Worm (Caenorhabditis elegans) whole organism, dauer: Measurements from ENCODE around the gene F26G1.2.

Source experiments
- unc-62 ChIP-seq: sonication (generic microtip); optimal IDR thresholded peaks from 2 replicates; lab custom pipeline; 2017; ENCODE audit warnings: missing biosample characterization, missing genetic modification reagents, missing genetic modification characterization

The F26G1.2 gene

ce11 chrII:4775802-4776201, 12.9 kb downstream of the F26G1.2 start:
- TF ChIP-seq unc-62 (GFP tag; lab: Kevin White, UChicago): no peak

ce11 chrII:4776933-4777332, 14.1 kb downstream of the F26G1.2 start, which contains the start of gene F26G1.11:
Gene F26G1.11 (plus strand): TSS chrII:4777137.
- no peak for TF ChIP-seq unc-62 (GFP tag; lab: Kevin White, UChicago)

- TF ChIP-seq unc-62 (GFP tag; lab: Kevin White, UChicago): no peak
Observed at ce11 chrII:4779753-4780152, 16.9 kb downstream of the F26G1.2 start.

ce11 chrII:4784436-4784835, 21.6 kb downstream of the F26G1.2 start, which contains the start of gene nep-12:
Gene nep-12 (minus strand): TSS chrII:4784536.
- TF ChIP-seq unc-62 (GFP tag; lab: Kevin White, UChicago): no peak

- TF ChIP-seq unc-62 (GFP tag; lab: Kevin White, UChicago): no peak
Observed at ce11 chrII:4786181-4786580, 23.3 kb downstream of the F26G1.2 start, which contains the start of gene msp-3. Gene msp-3 (minus strand): TSS chrII:4786281.

- TF ChIP-seq unc-62 (GFP tag; lab: Kevin White, UChicago): no peak
Observed at ce11 chrII:4789835-4790343, 27.0 kb downstream of the F26G1.2 start, which contains the start of gene F26G1.15. Gene F26G1.15 (plus strand): TSS chrII:4790293.

ce11 chrII:4790687-4791086, 27.8 kb downstream of the F26G1.2 start:
- no peak for TF ChIP-seq unc-62 (GFP tag; lab: Kevin White, UChicago)

- TF ChIP-seq unc-62 (GFP tag; lab: Kevin White, UChicago): no peak
Observed at ce11 chrII:4791272-4791671, 28.4 kb downstream of the F26G1.2 start, which contains the start of gene F26G1.1. Gene F26G1.1 (plus strand): TSS chrII:4791618.

ce11 chrII:4793320-4793719, 30.4 kb downstream of the F26G1.2 start:
- no peak for TF ChIP-seq unc-62 (GFP tag; lab: Kevin White, UChicago)

- TF ChIP-seq unc-62 (GFP tag; lab: Kevin White, UChicago): no peak
Observed at ce11 chrII:4795461-4795860, 32.6 kb downstream of the F26G1.2 start, which contains the start of gene C33F10.4. Gene C33F10.4 (plus strand): TSS chrII:4795761.

ce11 chrII:4797071-4797470, 34.2 kb downstream of the F26G1.2 start, which contains the start of gene C33F10.14:
Gene C33F10.14 (plus strand): TSS chrII:4797371.
- no peak for TF ChIP-seq unc-62 (GFP tag; lab: Kevin White, UChicago)

ce11 chrII:4800524-4800923, 37.6 kb downstream of the F26G1.2 start:
- TF ChIP-seq unc-62 (GFP tag; lab: Kevin White, UChicago): no peak

ce11 chrII:4802917-4803316, 40.0 kb downstream of the F26G1.2 start:
- TF ChIP-seq unc-62 (GFP tag; lab: Kevin White, UChicago): no peak

- no peak for TF ChIP-seq unc-62 (GFP tag; lab: Kevin White, UChicago)
Observed at ce11 chrII:4805799-4806198, 42.9 kb downstream of the F26G1.2 start.

- no peak for TF ChIP-seq unc-62 (GFP tag; lab: Kevin White, UChicago)
Observed at ce11 chrII:4806261-4806660, 43.4 kb downstream of the F26G1.2 start.

ce11 chrII:4806726-4807125, 43.8 kb downstream of the F26G1.2 start:
- no peak for TF ChIP-seq unc-62 (GFP tag; lab: Kevin White, UChicago)

ce11 chrII:4811986-4812385, 49.1 kb downstream of the F26G1.2 start, which contains the start of gene rig-6:
Gene rig-6 (minus strand): TSS chrII:4812086.
- no peak for TF ChIP-seq unc-62 (GFP tag; lab: Kevin White, UChicago)
